Worm (Caenorhabditis elegans) whole organism, L4/young adult: ENCODE measurements around the gene gst-5.

Experiments
- W03F9.2 ChIP-seq: fragments of 150-350 bp; optimal IDR thresholded peaks from 2 replicates; lab custom pipeline; 2014; ENCODE audit warnings: missing biosample characterization, missing genetic modification characterization
- him-1 ChIP-seq: sonication (generic microtip); optimal IDR thresholded peaks from 2 replicates; lab custom pipeline; 2016; ENCODE audit warnings: missing genotype, missing genetic modification reagents, missing genetic modification characterization, missing compliant biosample characterization

DNA sequence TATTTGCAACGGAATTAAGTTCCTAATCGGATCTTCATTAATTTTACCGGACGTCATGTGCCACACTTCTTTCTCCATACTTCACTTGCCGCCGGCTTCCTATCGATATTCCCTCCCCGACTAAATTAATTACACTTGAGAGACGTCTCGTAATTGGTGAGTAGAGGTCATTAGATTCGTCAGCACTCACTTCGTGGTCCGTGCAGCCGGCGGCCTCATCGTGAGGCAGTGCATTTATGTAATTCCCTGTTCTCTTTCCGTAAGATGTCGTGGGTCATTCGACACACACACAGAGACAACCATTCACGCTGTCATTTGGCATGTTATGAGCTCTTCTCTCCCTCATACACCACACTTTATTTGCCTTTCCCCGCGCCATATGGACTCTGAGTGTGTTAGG, 40.4 kb downstream of the gst-5 start:
- TF ChIP-seq him-1 (tag; lab: Kevin White, UChicago) (no peak), W03F9.2 (no peak)
